Worm (Caenorhabditis elegans) whole organism, mixed stage, embryonic: Measurements from ENCODE around the gene clc-18.
A peak's percentile ranks its signal among the peaks of the same experiment; 100 is the strongest.

Experiments used
- M03D4.4 ChIP-seq: sonication (generic microtip); optimal IDR thresholded peaks from 2 replicates; lab custom pipeline; 2017; ENCODE audit warnings: mild to moderate bottlenecking, missing genetic modification characterization, missing compliant biosample characterization
- bed-3 ChIP-seq: fragments of 200-800 bp; sonication (Bioruptor generic); optimal IDR thresholded peaks from 3 replicates; lab custom pipeline; 2018; ENCODE audit warnings: mild to moderate bottlenecking, missing genetic modification characterization, moderate library complexity, missing compliant biosample characterization
- blmp-1 ChIP-seq: fragments of 150-350 bp; optimal IDR thresholded peaks from 2 replicates; lab custom pipeline; 2014; ENCODE audit warnings: missing biosample characterization, missing genetic modification characterization
- ceh-39 ChIP-seq: fragments of 150-350 bp; optimal IDR thresholded peaks from 2 replicates; lab custom pipeline; 2014; ENCODE audit warnings: missing biosample characterization, missing genetic modification characterization
- ceh-83 ChIP-seq: fragments of 200-800 bp; sonication (Bioruptor generic); optimal IDR thresholded peaks from 2 replicates; lab custom pipeline; 2018; ENCODE audit warnings: mild to moderate bottlenecking, missing genetic modification characterization, missing compliant biosample characterization
- ces-1 ChIP-seq: fragments of 150-350 bp; optimal IDR thresholded peaks from 2 replicates; lab custom pipeline; 2014; ENCODE audit warnings: missing biosample characterization, missing genetic modification reagents, missing genetic modification characterization
- cnd-1 ChIP-seq: fragments of 200-800 bp; sonication (Bioruptor generic); optimal IDR thresholded peaks from 2 replicates; lab custom pipeline; 2018; ENCODE audit warnings: mild to moderate bottlenecking, missing genetic modification characterization, missing compliant biosample characterization
- drap-1 ChIP-seq: fragments of 200-800 bp; sonication (Bioruptor generic); optimal IDR thresholded peaks from 3 replicates; lab custom pipeline; 2018; ENCODE audit warnings: mild to moderate bottlenecking, missing genetic modification characterization, missing compliant biosample characterization
- elt-1 ChIP-seq: sonication (generic microtip); optimal IDR thresholded peaks from 2 replicates; lab custom pipeline; 2017; ENCODE audit warnings: missing genetic modification characterization, mild to moderate bottlenecking, missing compliant biosample characterization, antibody characterized with exemption, moderate library complexity, borderline replicate concordance; ENCODE audit not compliant: insufficient read depth
- elt-3 ChIP-seq: fragments of 150-350 bp; optimal IDR thresholded peaks from 2 replicates; lab custom pipeline; 2014; ENCODE audit warnings: missing biosample characterization, missing genetic modification characterization
- flh-1 ChIP-seq: fragments of 200-800 bp; sonication (Bioruptor generic); optimal IDR thresholded peaks from 2 replicates; lab custom pipeline; 2018; ENCODE audit warnings: mild to moderate bottlenecking, missing genetic modification characterization, moderate library complexity, missing compliant biosample characterization
- ham-2 ChIP-seq: fragments of 200-800 bp; sonication (Bioruptor generic); optimal IDR thresholded peaks from 2 replicates; lab custom pipeline; 2018; ENCODE audit warnings: mild to moderate bottlenecking, missing genetic modification characterization, missing compliant biosample characterization
- lin-13 ChIP-seq: fragments of 150-350 bp; optimal IDR thresholded peaks from 2 replicates; lab custom pipeline; 2014; ENCODE audit warnings: missing biosample characterization, missing genetic modification characterization
- lin-32 ChIP-seq: fragments of 200-800 bp; sonication (Bioruptor generic); optimal IDR thresholded peaks from 2 replicates; lab custom pipeline; 2018; ENCODE audit warnings: mild to moderate bottlenecking, missing genetic modification characterization, missing compliant biosample characterization
- lsy-2 ChIP-seq: fragments of 150-350 bp; optimal IDR thresholded peaks from 2 replicates; lab custom pipeline; 2014; ENCODE audit warnings: missing biosample characterization, missing genetic modification characterization
- mep-1 ChIP-seq: fragments of 150-350 bp; optimal IDR thresholded peaks from 2 replicates; lab custom pipeline; 2017; ENCODE audit warnings: missing biosample characterization, missing genetic modification reagents, missing genetic modification characterization, inconsistent platforms
- mls-2 ChIP-seq: sonication (generic microtip); optimal IDR thresholded peaks from 2 replicates; lab custom pipeline; 2016; ENCODE audit warnings: mild to moderate bottlenecking, missing genetic modification characterization, moderate library complexity, missing compliant biosample characterization
- nhr-12 ChIP-seq: fragments of 150-350 bp; optimal IDR thresholded peaks from 2 replicates; lab custom pipeline; 2014; ENCODE audit warnings: missing biosample characterization, missing genetic modification characterization
- nhr-2 ChIP-seq: fragments of 150-350 bp; optimal IDR thresholded peaks from 2 replicates; lab custom pipeline; 2014; ENCODE audit warnings: missing biosample characterization, missing genetic modification characterization
- nhr-237 ChIP-seq: fragments of 150-350 bp; optimal IDR thresholded peaks from 2 replicates; lab custom pipeline; 2014; ENCODE audit warnings: missing biosample characterization, missing genetic modification characterization
- nhr-28 ChIP-seq: fragments of 150-350 bp; optimal IDR thresholded peaks from 2 replicates; lab custom pipeline; 2014; ENCODE audit warnings: missing biosample characterization, missing genetic modification characterization
- nhr-76 ChIP-seq: sonication (generic microtip); optimal IDR thresholded peaks from 2 replicates; lab custom pipeline; 2017; ENCODE audit warnings: missing biosample characterization, missing genetic modification characterization
- pha-4 ChIP-seq: fragments of 150-350 bp; optimal IDR thresholded peaks from 2 replicates; lab custom pipeline; 2018; ENCODE audit warnings: missing biosample characterization, missing genetic modification reagents, missing genetic modification characterization
- sem-2 ChIP-seq: fragments of 200-800 bp; sonication (Bioruptor generic); optimal IDR thresholded peaks from 2 replicates; lab custom pipeline; 2018; ENCODE audit warnings: mild to moderate bottlenecking, missing genetic modification characterization, missing compliant biosample characterization
- sptf-1 ChIP-seq: sonication (generic microtip); optimal IDR thresholded peaks from 2 replicates; lab custom pipeline; 2017; ENCODE audit warnings: mild to moderate bottlenecking, missing genetic modification characterization, moderate library complexity, missing compliant biosample characterization
- tbx-8 ChIP-seq: fragments of 200-800 bp; sonication (Bioruptor generic); optimal IDR thresholded peaks from 2 replicates; lab custom pipeline; 2018; ENCODE audit warnings: mild to moderate bottlenecking, missing genetic modification characterization, moderate library complexity, missing compliant biosample characterization
- unc-120 ChIP-seq: sonication (generic microtip); optimal IDR thresholded peaks from 2 replicates; lab custom pipeline; 2017; ENCODE audit warnings: missing genetic modification characterization, missing compliant biosample characterization; ENCODE audit not compliant: poor library complexity, severe bottlenecking
- unc-39 ChIP-seq: fragments of 150-350 bp; optimal IDR thresholded peaks from 2 replicates; lab custom pipeline; 2014; ENCODE audit warnings: missing biosample characterization, missing genetic modification characterization
- unc-62 ChIP-seq: fragments of 150-350 bp; optimal IDR thresholded peaks from 2 replicates; lab custom pipeline; 2014; ENCODE audit warnings: missing biosample characterization, missing genetic modification reagents, missing genetic modification characterization
- zip-8 ChIP-seq: fragments of 150-350 bp; optimal IDR thresholded peaks from 2 replicates; lab custom pipeline; 2014; ENCODE audit warnings: missing biosample characterization, missing genetic modification characterization
- ztf-11 ChIP-seq: fragments of 150-350 bp; optimal IDR thresholded peaks from 2 replicates; lab custom pipeline; 2014; ENCODE audit warnings: missing biosample characterization, missing genetic modification characterization

Gene clc-18

DNA sequence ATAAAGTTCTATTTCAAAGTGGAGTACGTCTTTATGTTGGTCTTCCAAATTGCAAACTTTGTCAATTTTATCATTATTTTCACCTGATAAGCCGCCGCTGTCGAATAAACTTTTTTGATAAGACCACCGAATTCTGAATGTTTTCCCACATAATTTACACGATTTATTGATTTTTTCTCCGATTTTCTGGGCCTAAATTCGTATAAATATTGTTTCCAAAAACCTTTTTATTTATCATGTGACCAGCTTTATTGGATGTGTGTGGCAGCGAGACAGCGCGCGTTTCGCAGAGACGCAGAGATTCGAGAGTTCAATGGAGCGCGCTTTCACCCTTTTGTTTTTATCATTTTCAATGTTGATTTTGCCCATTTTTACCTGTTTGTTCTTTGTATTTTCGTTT lies 33.3 kb upstream of the clc-18 start:
- TF ChIP-seq lin-13 (tag; lab: Kevin White, UChicago) (no peak), sptf-1 (tag; lab: Kevin White, UChicago) (no peak), unc-39 (no peak), zip-8 (tag; lab: Kevin White, UChicago) (no peak), lsy-2 (peak; percentile 35), bed-3 (GFP tag; lab: Kevin White, UChicago) (peak; percentile 32), nhr-2 (tag; lab: Kevin White, UChicago) (no peak), nhr-237 (tag; lab: Kevin White, UChicago) (peak; percentile 9), mep-1 (peak; percentile 39), ces-1 (GFP tag; lab: Kevin White, UChicago) (peak; percentile 70), ceh-39 (tag; lab: Kevin White, UChicago) (peak; percentile 32)

DNA sequence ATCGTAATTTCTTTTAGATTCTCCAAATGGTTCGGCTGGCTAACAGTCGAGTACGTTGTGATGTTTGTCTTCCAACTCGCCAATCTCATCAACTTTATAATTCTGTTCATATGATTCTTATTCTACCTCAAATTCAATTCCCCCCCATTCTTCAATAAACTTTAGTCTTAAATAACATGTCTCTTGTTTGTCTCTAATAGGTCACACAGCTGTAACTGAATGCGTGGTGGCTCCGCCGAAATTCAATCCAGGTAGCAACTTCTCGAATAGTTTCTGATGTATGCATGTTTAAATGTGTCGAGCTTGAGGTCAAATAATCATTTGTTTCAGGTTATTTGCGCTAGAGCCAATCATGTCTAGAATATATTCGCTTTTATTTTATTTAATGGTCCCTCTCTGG lies 28.9 kb upstream of the clc-18 start, which contains the start of gene lgc-29:
lgc-29 (plus strand) TSS at position 301 of the 400 bp plus-strand sequence.
- TF ChIP-seq mep-1 (no peak), nhr-12 (tag; lab: Kevin White, UChicago) (no peak), mls-2 (tag; lab: Kevin White, UChicago) (no peak), sem-2 (GFP tag; lab: Kevin White, UChicago) (no peak), flh-1 (GFP tag; lab: Kevin White, UChicago) (no peak), zip-8 (tag; lab: Kevin White, UChicago) (no peak), lin-32 (GFP tag; lab: Kevin White, UChicago) (no peak), unc-120 (no peak), sptf-1 (tag; lab: Kevin White, UChicago) (no peak)

DNA sequence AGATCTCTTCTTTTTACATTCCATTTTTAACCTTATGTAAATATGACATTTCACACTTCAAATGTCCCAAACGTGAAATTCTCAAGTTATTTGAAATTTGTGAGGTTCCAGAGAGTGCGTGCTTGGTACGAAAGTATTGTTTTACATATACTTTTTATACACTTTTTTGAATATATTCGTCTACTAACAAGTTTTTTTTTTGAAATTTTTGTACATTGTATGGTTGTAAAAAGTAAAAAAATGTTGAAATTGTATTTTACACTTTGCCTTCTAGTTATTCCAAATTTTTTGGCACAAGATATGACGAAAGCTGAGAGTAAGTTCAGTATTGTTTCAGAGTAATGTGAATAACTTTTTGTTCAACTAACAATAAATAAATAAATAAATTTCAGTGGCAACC lies 25.0 kb upstream of the clc-18 start, which contains the start of gene lgc-1:
lgc-1 (plus strand) TSS at position 301 of the 400 bp plus-strand sequence.
- TF ChIP-seq ceh-39 (tag; lab: Kevin White, UChicago) (no peak), ceh-83 (GFP tag; lab: Kevin White, UChicago) (no peak), nhr-2 (tag; lab: Kevin White, UChicago) (no peak), lsy-2 (no peak), pha-4 (no peak), tbx-8 (GFP tag; lab: Kevin White, UChicago) (no peak), nhr-28 (no peak), unc-120 (no peak), ham-2 (GFP tag; lab: Kevin White, UChicago) (no peak), sptf-1 (tag; lab: Kevin White, UChicago) (no peak), ztf-11 (tag; lab: Kevin White, UChicago) (no peak), elt-1 (tag; lab: Kevin White, UChicago) (no peak), cnd-1 (tag; lab: Kevin White, UChicago) (no peak), elt-3 (no peak), flh-1 (GFP tag; lab: Kevin White, UChicago) (no peak), drap-1 (GFP tag; lab: Kevin White, UChicago) (no peak), blmp-1 (tag; lab: Kevin White, UChicago) (no peak)

DNA sequence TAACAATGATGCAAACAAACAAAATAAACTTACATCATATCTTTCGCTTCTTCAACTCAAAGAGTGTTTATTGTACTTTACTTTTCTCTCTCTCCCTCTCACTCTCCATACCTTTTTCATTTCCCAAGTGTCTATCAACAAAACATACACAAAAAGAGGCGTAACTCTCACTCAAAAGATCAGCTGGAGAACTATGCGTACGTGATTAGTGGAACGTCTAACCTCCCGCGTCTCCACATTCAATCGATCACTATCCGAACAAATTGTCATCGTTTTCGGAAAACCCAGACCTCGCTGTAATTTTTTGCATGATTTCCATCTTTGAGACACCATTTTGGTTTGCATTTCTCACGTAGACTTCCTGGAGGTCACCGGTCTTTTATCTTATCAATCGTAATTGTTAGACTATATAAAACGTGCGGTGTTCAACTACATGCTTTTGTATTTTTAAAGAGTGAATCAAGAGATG lies 21.7 kb upstream of the clc-18 start, which contains the start of gene nhr-57:
nhr-57 (plus strand) TSS at position 419 of the 469 bp plus-strand sequence.
- TF ChIP-seq M03D4.4 (tag; lab: Kevin White, UChicago) (no peak), sem-2 (GFP tag; lab: Kevin White, UChicago) (no peak), lin-13 (tag; lab: Kevin White, UChicago) (no peak), nhr-237 (tag; lab: Kevin White, UChicago) (peak; percentile 31), unc-62 (GFP tag; lab: Kevin White, UChicago) (peak; percentile 41), ces-1 (GFP tag; lab: Kevin White, UChicago) (no peak), elt-3 (peak; percentile 87), ceh-39 (tag; lab: Kevin White, UChicago) (no peak), nhr-76 (tag; lab: Kevin White, UChicago) (no peak)

DNA sequence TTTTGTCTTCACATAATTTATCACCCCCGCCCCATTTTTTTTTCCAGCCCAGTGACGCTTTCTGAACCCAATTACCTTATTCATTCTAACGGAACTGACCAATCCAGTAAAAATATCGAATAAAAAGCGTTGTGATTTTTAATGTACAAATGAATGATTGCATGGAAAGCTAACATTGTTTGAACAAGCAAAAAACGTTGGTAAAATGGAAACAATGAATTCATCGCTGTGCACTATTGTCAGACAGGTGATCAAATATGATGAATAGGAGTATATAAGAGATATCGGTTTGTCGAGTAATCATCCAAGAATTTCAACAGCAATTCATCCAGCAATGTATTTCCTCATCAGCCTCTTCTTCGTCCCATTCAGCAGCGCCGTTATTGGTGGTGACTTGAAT lies 19.8 kb upstream of the clc-18 start, which contains the start of gene phat-4:
phat-4 (plus strand) TSS at position 301 of the 400 bp plus-strand sequence.
- TF ChIP-seq M03D4.4 (tag; lab: Kevin White, UChicago) (no peak), nhr-237 (tag; lab: Kevin White, UChicago) (no peak)
